Fruit fly (Drosophila melanogaster): Measurements from ENCODE around the gene Rpt3R.
A peak's percentile ranks its signal among the peaks of the same experiment; 100 is the strongest.

Rpt3R gene

dm6 chr3R:9771519-9771972 lies 15.2 kb upstream of the Rpt3R start, which contains the start of gene CG9471 (continued):
- no peak for TF ChIP-seq CG7963 (GFP tag; IDR thresholded peaks at IDR 0.05; ENCODE audit: partially characterized antibody)
- TF ChIP-seq Opbp (GFP tag; IDR thresholded peaks at IDR 0.05; ENCODE audit: partially characterized antibody): no peak
- peak; percentile 77 for TF ChIP-seq CG17912 (GFP tag; optimal IDR thresholded peaks at IDR 0.05)
- peak; percentile 94 for TF ChIP-seq sob (GFP tag; IDR thresholded peaks at IDR 0.05)
- peak; percentile 83 for TF ChIP-seq cato (GFP tag; optimal IDR thresholded peaks at IDR 0.05; ENCODE audit: borderline replicate concordance)
- 0 out of 2 replicates have a peak, but pooled peaks have one; percentile 6 for TF ChIP-seq crol (GFP tag; IDR thresholded peaks at IDR 0.05)
- TF ChIP-seq stc (GFP tag; IDR thresholded peaks at IDR 0.05): peak; percentile 94
- no peak for TF ChIP-seq Tbp (GFP tag; optimal IDR thresholded peaks at IDR 0.05)
- peak; percentile 88 for TF ChIP-seq CG12942 (GFP tag; optimal IDR thresholded peaks at IDR 0.05)
- peak; percentile 26 for TF ChIP-seq MESR4 (GFP tag; optimal IDR thresholded peaks at IDR 0.05)
- peak; percentile 10 for TF ChIP-seq Sry-β (GFP tag; optimal IDR thresholded peaks at IDR 0.05)
- TF ChIP-seq slou (GFP tag; optimal IDR thresholded peaks at IDR 0.05): peak; percentile 91
- no peak for TF ChIP-seq cad (GFP tag; optimal IDR thresholded peaks at IDR 0.05)
- TF ChIP-seq Usf (GFP tag; optimal IDR thresholded peaks at IDR 0.05): peak; percentile 73
- peak; percentile 90 for TF ChIP-seq Abd-B (GFP tag; optimal IDR thresholded peaks at IDR 0.05)
- TF ChIP-seq CG2875 (GFP tag; optimal IDR thresholded peaks at IDR 0.05): peak; percentile 78
- peak; percentile 43 for TF ChIP-seq ab (GFP tag; optimal IDR thresholded peaks at IDR 0.05)
- peak; percentile 72 for TF ChIP-seq NFAT (GFP tag; IDR thresholded peaks at IDR 0.05)
- TF ChIP-seq lov (optimal IDR thresholded peaks at IDR 0.05): no peak
- peak; percentile 87 for TF ChIP-seq lov (GFP tag; IDR thresholded peaks at IDR 0.05)
- peak; percentile 91 for TF ChIP-seq E2f1 (GFP tag; IDR thresholded peaks at IDR 0.05)
- TF ChIP-seq oc (tag; optimal IDR thresholded peaks at IDR 0.05): peak; percentile 83
- peak; percentile 68 for TF ChIP-seq CG8281 (tag; optimal IDR thresholded peaks at IDR 0.05)
- peak; percentile 83 for TF ChIP-seq Spps (tag; optimal IDR thresholded peaks at IDR 0.05)
- peak; percentile 56 for TF ChIP-seq CG3838 (GFP tag; optimal IDR thresholded peaks at IDR 0.05)
- TF ChIP-seq gfzf (GFP tag; optimal IDR thresholded peaks at IDR 0.05): no peak
- peak; percentile 83 for TF ChIP-seq dmrt11E (tag; optimal IDR thresholded peaks at IDR 0.05)
- TF ChIP-seq Nf-YB (GFP tag; optimal IDR thresholded peaks at IDR 0.05): peak; percentile 75
- peak; percentile 88 for TF ChIP-seq CG4854 (GFP tag; optimal IDR thresholded peaks at IDR 0.05)
- TF ChIP-seq CG15073 (GFP tag; optimal IDR thresholded peaks at IDR 0.05): peak; percentile 31
- TF ChIP-seq Hr39 (optimal IDR thresholded peaks at IDR 0.05): no peak
- peak; percentile 80 for TF ChIP-seq scrt (GFP tag; optimal IDR thresholded peaks at IDR 0.05)
- peak; percentile 90 for TF ChIP-seq Rx (GFP tag; IDR thresholded peaks at IDR 0.05)
- peak; percentile 85 for TF ChIP-seq CG1647 (GFP tag; optimal IDR thresholded peaks at IDR 0.05)
- TF ChIP-seq Sin3A (optimal IDR thresholded peaks at IDR 0.05): no peak
- TF ChIP-seq h (optimal IDR thresholded peaks at IDR 0.05): no peak
- peak; percentile 93 for TF ChIP-seq CG8924 (tag; optimal IDR thresholded peaks at IDR 0.05)
- peak; percentile 69 for TF ChIP-seq ewg (GFP tag; optimal IDR thresholded peaks at IDR 0.05)
- peak; percentile 90 for TF ChIP-seq ERR (GFP tag; optimal IDR thresholded peaks at IDR 0.05)
- TF ChIP-seq CG18599 (GFP tag; optimal IDR thresholded peaks at IDR 0.05): peak; percentile 94
- peak; percentile 72 for TF ChIP-seq luna (GFP tag; optimal IDR thresholded peaks at IDR 0.05)
- TF ChIP-seq aop (GFP tag; IDR thresholded peaks at IDR 0.05): peak; percentile 80
- TF ChIP-seq crc (GFP tag; optimal IDR thresholded peaks at IDR 0.05): peak; percentile 85
- TF ChIP-seq slbo (GFP tag; IDR thresholded peaks at IDR 0.05): peak; percentile 96
